Worm (Caenorhabditis elegans): Measurements from ENCODE around the gene fig-1.

DNA sequence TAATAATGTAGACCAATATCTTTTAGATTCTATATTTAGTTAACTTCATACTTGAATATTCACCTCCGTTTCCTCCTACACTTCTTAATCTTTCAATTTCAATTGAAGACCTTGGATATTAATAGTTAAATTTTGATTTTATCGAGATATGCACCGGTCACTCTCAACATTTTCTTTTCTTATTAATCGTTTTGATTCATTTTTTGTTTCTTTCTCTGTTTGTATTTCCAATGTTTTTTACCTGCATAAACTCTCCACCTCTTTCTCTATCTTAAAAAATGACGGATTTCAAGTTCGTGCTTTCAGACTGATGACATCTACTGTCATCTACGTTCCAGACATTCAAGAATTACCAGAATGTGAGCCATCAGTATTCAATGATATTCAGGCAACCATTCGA, 10.8 kb upstream of the fig-1 start, which contains the start of gene frpr-9:
- no peak for TF ChIP-seq vab-7 (GFP tag; IDR thresholded peaks at IDR 0.05)
- no peak for TF ChIP-seq Y105C5A.15 (GFP tag; IDR thresholded peaks at IDR 0.05)
- no peak for TF ChIP-seq mdl-1 (tag; optimal IDR thresholded peaks at IDR 0.05)
- no peak for TF ChIP-seq ZK546.5 (tag; optimal IDR thresholded peaks at IDR 0.05)
- TF ChIP-seq ceh-28 (tag; optimal IDR thresholded peaks at IDR 0.05): no peak
- no peak for TF ChIP-seq unc-62 (GFP tag; optimal IDR thresholded peaks at IDR 0.05 in 1 of 2)
- TF ChIP-seq unc-62 (tag; optimal IDR thresholded peaks at IDR 0.05): no peak
- no peak for TF ChIP-seq nhr-11 (tag; optimal IDR thresholded peaks at IDR 0.05)
- no peak for TF ChIP-seq mes-2 (tag; optimal IDR thresholded peaks at IDR 0.05; ENCODE audit: poor library complexity, severe bottlenecking)
- no peak for TF ChIP-seq lin-13 (GFP tag; optimal IDR thresholded peaks at IDR 0.05)
- TF ChIP-seq nhr-237 (tag; optimal IDR thresholded peaks at IDR 0.05): no peak
- TF ChIP-seq tag-97 (GFP tag; IDR thresholded peaks at IDR 0.05): no peak

All from whole organism, L4 larva.